Fruit fly (Drosophila melanogaster): ENCODE results near the gene Nepl19.

Gene Nepl19

dm6 chr3R:28911758-28912157 is 31.8 kb upstream of the Nepl19 start (continued):
- TF ChIP-seq phol (tag; optimal IDR thresholded peaks at IDR 0.05), result no peak
- TF ChIP-seq CG7928 (GFP tag; optimal IDR thresholded peaks at IDR 0.05), result no peak
- peak; percentile 20; the same call in 1 of the 2 replicates for TF ChIP-seq Oaz (GFP tag; IDR thresholded peaks at IDR 0.05)
- TF ChIP-seq Gug (GFP tag; IDR thresholded peaks at IDR 0.05), result peak; percentile 83
- peak; percentile 82 for TF ChIP-seq Xbp1 (GFP tag; optimal IDR thresholded peaks at IDR 0.05)
- TF ChIP-seq ewg (GFP tag; optimal IDR thresholded peaks at IDR 0.05), result peak; percentile 60
- TF ChIP-seq CG4360 (GFP tag; IDR thresholded peaks at IDR 0.05), result peak; percentile 24; the same call in 1 of the 2 replicates
- TF ChIP-seq CG9727 (GFP tag; optimal IDR thresholded peaks at IDR 0.05), result peak; percentile 51
- TF ChIP-seq CG18011 (GFP tag; optimal IDR thresholded peaks at IDR 0.05), result no peak
- no peak for TF ChIP-seq fru (optimal IDR thresholded peaks at IDR 0.05)
- peak; percentile 63 for TF ChIP-seq Chrac-16 (GFP tag; optimal IDR thresholded peaks at IDR 0.05)
- peak; percentile 79 for TF ChIP-seq sisA (GFP tag; IDR thresholded peaks at IDR 0.05)
- TF ChIP-seq lab (GFP tag; optimal IDR thresholded peaks at IDR 0.05), result peak; percentile 72
- TF ChIP-seq CG1602 (GFP tag; optimal IDR thresholded peaks at IDR 0.05), result peak; percentile 60
- TF ChIP-seq Sry-δ (GFP tag; optimal IDR thresholded peaks at IDR 0.05), result peak; percentile 33
- TF ChIP-seq tgo (GFP tag; IDR thresholded peaks at IDR 0.05), result peak; percentile 84
- no peak for TF ChIP-seq CG15073 (GFP tag; optimal IDR thresholded peaks at IDR 0.05)
- TF ChIP-seq CG15011 (GFP tag; optimal IDR thresholded peaks at IDR 0.05), result peak; percentile 38
- no peak for TF ChIP-seq CG7745 (tag; optimal IDR thresholded peaks at IDR 0.05)
- TF ChIP-seq Dip3 (GFP tag; optimal IDR thresholded peaks at IDR 0.05), result peak; percentile 63
- TF ChIP-seq esg (GFP tag; conservative IDR thresholded peaks at IDR 0.05), result peak; percentile 72; the same call in 1 of the 2 replicates
- TF ChIP-seq Gsc (GFP tag; IDR thresholded peaks at IDR 0.05), result peak; percentile 57
- TF ChIP-seq CG6175 (GFP tag; IDR thresholded peaks at IDR 0.05), result no peak
- peak; percentile 25 for TF ChIP-seq CG10147 (GFP tag; optimal IDR thresholded peaks at IDR 0.05)
- TF ChIP-seq Sox100B (GFP tag; optimal IDR thresholded peaks at IDR 0.05), result no peak
- TF ChIP-seq Dbx (GFP tag; IDR thresholded peaks at IDR 0.05), result peak; percentile 76
- TF ChIP-seq Xrp1 (GFP tag; IDR thresholded peaks at IDR 0.05), result peak; percentile 83
- no peak for TF ChIP-seq Vsx1 (GFP tag; optimal IDR thresholded peaks at IDR 0.05)
- peak; percentile 61 for TF ChIP-seq org-1 (GFP tag; optimal IDR thresholded peaks at IDR 0.05)
- TF ChIP-seq gsb (GFP tag; IDR thresholded peaks at IDR 0.05), result peak; percentile 62; the same call in 1 of the 2 replicates
- TF ChIP-seq CG5245 (GFP tag; optimal IDR thresholded peaks at IDR 0.05), result peak; percentile 54
- peak; percentile 73 for TF ChIP-seq her (GFP tag; optimal IDR thresholded peaks at IDR 0.05)
- TF ChIP-seq tup (GFP tag; optimal IDR thresholded peaks at IDR 0.05), result peak; percentile 34
- TF ChIP-seq ap (GFP tag; IDR thresholded peaks at IDR 0.05), result peak; percentile 80
- no peak for TF ChIP-seq nom (GFP tag; optimal IDR thresholded peaks at IDR 0.05)
- peak; percentile 37 for TF ChIP-seq crc (GFP tag; optimal IDR thresholded peaks at IDR 0.05)
- no peak for TF ChIP-seq z (GFP tag; IDR thresholded peaks at IDR 0.05)
- TF ChIP-seq Bdp1 (GFP tag; optimal IDR thresholded peaks at IDR 0.05), result peak; percentile 49
- peak; percentile 79 for TF ChIP-seq sob (GFP tag; IDR thresholded peaks at IDR 0.05)
- TF ChIP-seq HmgZ (tag; optimal IDR thresholded peaks at IDR 0.05), result peak; percentile 8
- TF ChIP-seq CTCF (GFP tag; optimal IDR thresholded peaks at IDR 0.05), result no peak
- peak; percentile 43 for TF ChIP-seq CG7556 (GFP tag; optimal IDR thresholded peaks at IDR 0.05)
- no peak for TF ChIP-seq CG12299 (tag; optimal IDR thresholded peaks at IDR 0.05)
- no peak for TF ChIP-seq Poxn (GFP tag; IDR thresholded peaks at IDR 0.05)
- no peak for TF ChIP-seq pita (GFP tag; optimal IDR thresholded peaks at IDR 0.05)
- TF ChIP-seq Sry-β (GFP tag; optimal IDR thresholded peaks at IDR 0.05), result no peak
- no peak for TF ChIP-seq prd (optimal IDR thresholded peaks at IDR 0.05)
- peak; percentile 83 for TF ChIP-seq prd (GFP tag; IDR thresholded peaks at IDR 0.05)
- TF ChIP-seq maf-S (GFP tag; optimal IDR thresholded peaks at IDR 0.05), result peak; percentile 66
- peak; percentile 71 for TF ChIP-seq Side (GFP tag; optimal IDR thresholded peaks at IDR 0.05)
- TF ChIP-seq dati (GFP tag; IDR thresholded peaks at IDR 0.05), result peak; percentile 69
- no peak for TF ChIP-seq CG6683 (GFP tag; optimal IDR thresholded peaks at IDR 0.05)
- TF ChIP-seq ATbp (GFP tag; optimal IDR thresholded peaks at IDR 0.05), result peak; percentile 68

All from whole organism, embryonic.